Fruit fly (Drosophila melanogaster): ENCODE measurements around the gene CG9072.

The CG9072 gene

dm6 chrX:15089146-15089698 lies 6.6 kb downstream of the CG9072 start, which contains the start of gene Rab3-GEF:
TSS of gene Rab3-GEF (plus strand) at chrX:15089682.
- TF ChIP-seq Hr4 (GFP tag; optimal IDR thresholded peaks at IDR 0.05) (no peak), Eip78C (GFP tag) (peak; percentile 9)

dm6 chrX:15085777-15086510 lies 9.9 kb downstream of the CG9072 start, which contains the start of the genes CG15027 and Dbct:
TSS of gene CG15027 (minus strand) at chrX:15085827.
TSS of gene Dbct (plus strand) at chrX:15086125.
- no peak for TF ChIP-seq Lpt (GFP tag; optimal IDR thresholded peaks at IDR 0.05)
- peak; percentile 64 for TF ChIP-seq achi (GFP tag; optimal IDR thresholded peaks at IDR 0.05)
- TF ChIP-seq cyc (GFP tag; optimal IDR thresholded peaks at IDR 0.05), result peak; percentile 51
- peak; percentile 64 for TF ChIP-seq topi (GFP tag; optimal IDR thresholded peaks at IDR 0.05)
- peak; percentile 44; the same call in 1 of the 2 replicates for TF ChIP-seq CG11294 (GFP tag; IDR thresholded peaks at IDR 0.05)
- TF ChIP-seq dsx (GFP tag; optimal IDR thresholded peaks at IDR 0.05; ENCODE audit: poor library complexity, severe bottlenecking), result peak; percentile 46
- peak; percentile 46 for TF ChIP-seq Hr4 (GFP tag; optimal IDR thresholded peaks at IDR 0.05)
- TF ChIP-seq CG6163 (GFP tag; IDR thresholded peaks at IDR 0.05), result peak; percentile 69
- TF ChIP-seq Ets21C (GFP tag; optimal IDR thresholded peaks at IDR 0.05), result peak; percentile 28
- TF ChIP-seq Eip78C (GFP tag), result peak; percentile 75
- TF ChIP-seq net (GFP tag; optimal IDR thresholded peaks at IDR 0.05), result peak; percentile 20
- TF ChIP-seq Smox (GFP tag; optimal IDR thresholded peaks at IDR 0.05), result peak; percentile 67
- peak; percentile 63 for TF ChIP-seq eg (GFP tag; IDR thresholded peaks at IDR 0.05)
- peak; percentile 74 for TF ChIP-seq CG10631 (GFP tag; optimal IDR thresholded peaks at IDR 0.05)
- TF ChIP-seq OdsH (GFP tag; optimal IDR thresholded peaks at IDR 0.05), result peak; percentile 78
- TF ChIP-seq Met (GFP tag; optimal IDR thresholded peaks at IDR 0.05), result peak; percentile 64
- peak; percentile 28 for TF ChIP-seq Eip75B (GFP tag; optimal IDR thresholded peaks at IDR 0.05)
- peak; percentile 43 for TF ChIP-seq CG32006 (GFP tag; optimal IDR thresholded peaks at IDR 0.05)
- TF ChIP-seq Sox15 (GFP tag; optimal IDR thresholded peaks at IDR 0.05), result peak; percentile 30
- peak; percentile 10 for TF ChIP-seq Blimp-1 (GFP tag; optimal IDR thresholded peaks at IDR 0.05)
- no peak for TF ChIP-seq CG11762 (GFP tag; optimal IDR thresholded peaks at IDR 0.05; ENCODE audit: insufficient read depth)
- peak; percentile 60 for TF ChIP-seq CG8632 (GFP tag; optimal IDR thresholded peaks at IDR 0.05)
- peak; percentile 42 for TF ChIP-seq Hr39 (GFP tag; optimal IDR thresholded peaks at IDR 0.05)
- peak; percentile 65 for TF ChIP-seq acj6 (GFP tag; optimal IDR thresholded peaks at IDR 0.05)
- peak; percentile 99 for TF ChIP-seq vri (GFP tag; optimal IDR thresholded peaks at IDR 0.05)
- TF ChIP-seq fkh (GFP tag; optimal IDR thresholded peaks at IDR 0.05), result peak; percentile 60
- peak; percentile 53 for TF ChIP-seq CG8119 (GFP tag; IDR thresholded peaks at IDR 0.05)
- peak; percentile 49 for TF ChIP-seq CG8319 (GFP tag; optimal IDR thresholded peaks at IDR 0.05)
- TF ChIP-seq CG31627 (GFP tag; optimal IDR thresholded peaks at IDR 0.05), result peak; percentile 45
- peak; percentile 35 for TF ChIP-seq Sox14 (GFP tag; optimal IDR thresholded peaks at IDR 0.05)
- TF ChIP-seq dac (GFP tag; optimal IDR thresholded peaks at IDR 0.05), result no peak
- TF ChIP-seq CG1621 (tag; optimal IDR thresholded peaks at IDR 0.05), result no peak
- TF ChIP-seq Eip93F (GFP tag; optimal IDR thresholded peaks at IDR 0.05), result peak; percentile 11
- TF ChIP-seq Gug (GFP tag; IDR thresholded peaks at IDR 0.05), result peak; percentile 23; the same call in 1 of the 2 replicates
- TF ChIP-seq CG34406 (GFP tag; optimal IDR thresholded peaks at IDR 0.05), result peak; percentile 63
- no peak for TF ChIP-seq CG9139 (GFP tag; optimal IDR thresholded peaks at IDR 0.05)
- no peak for TF ChIP-seq Hr38 (GFP tag; optimal IDR thresholded peaks at IDR 0.05)
- peak; percentile 41 for TF ChIP-seq CG15336 (GFP tag; IDR thresholded peaks at IDR 0.05)
- TF ChIP-seq lz (GFP tag; optimal IDR thresholded peaks at IDR 0.05), result peak; percentile 57
- peak; percentile 30 for TF ChIP-seq CG6276 (GFP tag; optimal IDR thresholded peaks at IDR 0.05)
- peak; percentile 69 for TF ChIP-seq CG3032 (tag; optimal IDR thresholded peaks at IDR 0.05)
- peak; percentile 4 to 14 for TF ChIP-seq salr (GFP tag; optimal IDR thresholded peaks at IDR 0.05)
- peak; percentile 32 for TF ChIP-seq Sox102F (GFP tag; optimal IDR thresholded peaks at IDR 0.05)
- TF ChIP-seq fd85E (GFP tag; optimal IDR thresholded peaks at IDR 0.05), result no peak
- TF ChIP-seq ss (GFP tag; optimal IDR thresholded peaks at IDR 0.05), result peak; percentile 21 to 55
- peak; percentile 37 for TF ChIP-seq CG6808 (GFP tag; optimal IDR thresholded peaks at IDR 0.05)
- TF ChIP-seq fd59A (GFP tag; optimal IDR thresholded peaks at IDR 0.05), result peak; percentile 34
